Fruit fly (Drosophila melanogaster) whole organism, embryonic: ENCODE data around the gene mRpL15.

Source experiments
- B-H2 ChIP-seq: fragments of 200-800 bp; sonication (Bioruptor generic); optimal IDR thresholded peaks from 2 replicates; lab custom pipeline; 2018; ENCODE audit warnings: missing biosample characterization, mild to moderate bottlenecking, missing genetic modification characterization
- CG10565 ChIP-seq: fragments of 200-800 bp; sonication (Bioruptor generic); optimal IDR thresholded peaks from 3 replicates; lab custom pipeline; 2016; ENCODE audit warnings: missing biosample characterization, mild to moderate bottlenecking, missing genetic modification characterization
- CG10654 ChIP-seq: fragments of 200-800 bp; sonication (Bioruptor generic); optimal IDR thresholded peaks from 2 replicates; lab custom pipeline; 2016; ENCODE audit warnings: missing biosample characterization, missing genetic modification characterization
- CG12219 ChIP-seq: fragments of 200-800 bp; sonication (Bioruptor generic); optimal IDR thresholded peaks from 3 replicates; lab custom pipeline; 2018; ENCODE audit warnings: missing biosample characterization, mild to moderate bottlenecking, missing genetic modification characterization
- CG12299 ChIP-seq: fragments of 200-800 bp; sonication (Bioruptor generic); optimal IDR thresholded peaks from 2 replicates; lab custom pipeline; 2018; ENCODE audit warnings: missing biosample characterization, mild to moderate bottlenecking, missing genetic modification characterization
- CG15514 ChIP-seq: fragments of 200-800 bp; sonication (Bioruptor generic); optimal IDR thresholded peaks from 3 replicates; lab custom pipeline; 2017; ENCODE audit warnings: missing biosample characterization, missing genetic modification characterization, mild to moderate bottlenecking, moderate library complexity, missing genetic modification reagents
- CG17612 ChIP-seq: fragments of 200-800 bp; sonication (Bioruptor generic); IDR thresholded peaks from 2 replicates; pipeline ENCODE4 v1.3.6; 2022; ENCODE audit warnings: missing biosample characterization, missing genetic modification characterization
- CG1792 ChIP-seq: fragments of 200-800 bp; sonication (Bioruptor generic); optimal IDR thresholded peaks from 2 replicates; lab custom pipeline; 2016; ENCODE audit warnings: missing biosample characterization, missing genetic modification characterization
- CG1832 ChIP-seq: fragments of 200-800 bp; sonication (Bioruptor generic); optimal IDR thresholded peaks from 2 replicates; lab custom pipeline; 2017; ENCODE audit warnings: missing biosample characterization, mild to moderate bottlenecking, missing genetic modification characterization, inconsistent platforms
- CG31388 ChIP-seq: fragments of 200-800 bp; sonication (Bioruptor generic); optimal IDR thresholded peaks from 2 replicates; lab custom pipeline; 2016; ENCODE audit warnings: missing biosample characterization, missing genetic modification characterization
- CG3163 ChIP-seq: fragments of 200-800 bp; sonication (Bioruptor generic); optimal IDR thresholded peaks from 3 replicates; lab custom pipeline; 2016; ENCODE audit warnings: missing biosample characterization, missing genetic modification characterization
- CG33213 ChIP-seq: fragments of 200-800 bp; sonication (Bioruptor generic); optimal IDR thresholded peaks from 3 replicates; lab custom pipeline; 2016; ENCODE audit warnings: missing biosample characterization, missing genetic modification characterization
- CG3995 ChIP-seq: fragments of 200-800 bp; sonication (Bioruptor generic); optimal IDR thresholded peaks from 3 replicates; lab custom pipeline; 2016; ENCODE audit warnings: missing biosample characterization, missing genetic modification characterization
- CG4282 ChIP-seq: fragments of 200-800 bp; sonication (Bioruptor generic); optimal IDR thresholded peaks from 2 replicates; lab custom pipeline; 2016; ENCODE audit warnings: missing biosample characterization, missing genetic modification characterization
- CG4820 ChIP-seq: fragments of 200-800 bp; sonication (Bioruptor generic); optimal IDR thresholded peaks from 3 replicates; lab custom pipeline; 2016; ENCODE audit warnings: missing biosample characterization, missing genetic modification characterization
- CG7745 ChIP-seq: fragments of 200-800 bp; sonication (Bioruptor generic); optimal IDR thresholded peaks from 2 replicates; lab custom pipeline; 2018; ENCODE audit warnings: missing biosample characterization, mild to moderate bottlenecking, missing genetic modification characterization, moderate library complexity
- CG7963 ChIP-seq: fragments of 200-800 bp; sonication (Bioruptor generic); IDR thresholded peaks from 3 replicates; pipeline ENCODE4 v1.3.6; 2022; ENCODE audit warnings: missing biosample characterization, missing genetic modification characterization; ENCODE audit not compliant: partially characterized antibody
- CG9215 ChIP-seq: fragments of 200-800 bp; sonication (Bioruptor generic); IDR thresholded peaks from 2 replicates; pipeline ENCODE4 v1.3.6; 2022; ENCODE audit warnings: missing biosample characterization, missing genetic modification characterization
- D19A ChIP-seq: fragments of 200-800 bp; optimal IDR thresholded peaks from 3 replicates; lab custom pipeline; 2019; ENCODE audit warnings: missing biosample characterization, mild to moderate bottlenecking, missing genetic modification characterization, moderate library complexity
- Doc2 ChIP-seq: fragments of 200-800 bp; sonication (Bioruptor generic); IDR thresholded peaks from 2 replicates; pipeline ENCODE4 v1.3.6; 2022; ENCODE audit warnings: missing biosample characterization, missing genetic modification characterization
- Hey ChIP-seq: fragments of 200-800 bp; sonication (Bioruptor generic); optimal IDR thresholded peaks from 3 replicates; lab custom pipeline; 2018; ENCODE audit warnings: missing biosample characterization, mild to moderate bottlenecking, missing genetic modification characterization
- Lpt ChIP-seq: fragments of >200 bp; optimal IDR thresholded peaks from 2 replicates; lab custom pipeline; 2018; ENCODE audit warnings: missing biosample characterization, missing genetic modification characterization
- MESR4 ChIP-seq: fragments of 200-800 bp; sonication (Bioruptor generic); optimal IDR thresholded peaks from 2 replicates; lab custom pipeline; 2018; ENCODE audit warnings: missing biosample characterization, mild to moderate bottlenecking, missing genetic modification characterization, moderate library complexity
- Mrtf ChIP-seq: fragments of 200-800 bp; sonication (Bioruptor generic); IDR thresholded peaks from 3 replicates; pipeline ENCODE4 v1.3.6; 2022; ENCODE audit warnings: missing biosample characterization, missing genetic modification characterization
- NfI ChIP-seq: fragments of 200-800 bp; sonication (Bioruptor generic); optimal IDR thresholded peaks from 3 replicates; lab custom pipeline; 2018; ENCODE audit warnings: missing biosample characterization, mild to moderate bottlenecking, missing genetic modification characterization, moderate library complexity
- Sox100B ChIP-seq: fragments of 200-800 bp; sonication (Bioruptor generic); optimal IDR thresholded peaks from 3 replicates; lab custom pipeline; 2018; ENCODE audit warnings: missing biosample characterization, mild to moderate bottlenecking, missing genetic modification characterization
- Spps ChIP-seq: fragments of 200-800 bp; sonication (Bioruptor generic); optimal IDR thresholded peaks from 2 replicates; lab custom pipeline; 2018; ENCODE audit warnings: missing biosample characterization, mild to moderate bottlenecking, missing genetic modification characterization
- Sry-δ ChIP-seq: fragments of 200-800 bp; sonication (Bioruptor generic); optimal IDR thresholded peaks from 2 replicates; lab custom pipeline; 2016; ENCODE audit warnings: missing biosample characterization, missing genetic modification characterization
- Usf ChIP-seq: fragments of 200-800 bp; sonication (Bioruptor generic); optimal IDR thresholded peaks from 2 replicates; lab custom pipeline; 2017; ENCODE audit warnings: missing genotype, missing biosample characterization, missing genetic modification characterization
- bbx ChIP-seq: fragments of 200-800 bp; sonication (Bioruptor generic); IDR thresholded peaks from 2 replicates; pipeline ENCODE4 v1.3.6; 2022; ENCODE audit warnings: missing biosample characterization, missing genetic modification characterization; ENCODE audit not compliant: partially characterized antibody
- cato ChIP-seq: fragments of 200-800 bp; sonication (Bioruptor generic); optimal IDR thresholded peaks from 2 replicates; lab custom pipeline; 2016; ENCODE audit warnings: missing biosample characterization, missing genetic modification characterization, borderline replicate concordance
- eve ChIP-seq, 2 experiments: fragments of >200 bp; optimal IDR thresholded peaks; 2 replicates each; lab custom pipeline; 2017; ENCODE audit warnings: missing biosample characterization in 2 of 2, missing genetic modification characterization in 2 of 2
- fd64A ChIP-seq: fragments of 200-800 bp; sonication (Bioruptor generic); optimal IDR thresholded peaks from 3 replicates; lab custom pipeline; 2018; ENCODE audit warnings: missing biosample characterization, mild to moderate bottlenecking, missing genetic modification characterization
- fru ChIP-seq: fragments of >200 bp; optimal IDR thresholded peaks from 2 replicates; lab custom pipeline; 2017
- fu2 ChIP-seq: fragments of 200-800 bp; sonication (Bioruptor generic); optimal IDR thresholded peaks from 2 replicates; lab custom pipeline; 2016; ENCODE audit warnings: missing biosample characterization, missing genetic modification characterization
- gro ChIP-seq: fragments of 200-800 bp; sonication (Bioruptor generic); optimal IDR thresholded peaks from 2 replicates; lab custom pipeline; 2016; ENCODE audit warnings: missing biosample characterization, missing genetic modification characterization
- gsb ChIP-seq: fragments of 200-800 bp; sonication (Bioruptor generic); IDR thresholded peaks from 2 replicates; pipeline ENCODE4 v1.3.6; 2022; ENCODE audit warnings: missing biosample characterization, missing genetic modification characterization
- h ChIP-seq: fragments of >200 bp; optimal IDR thresholded peaks from 2 replicates; lab custom pipeline; 2017
- kay ChIP-seq: fragments of 200-800 bp; sonication (Bioruptor generic); optimal IDR thresholded peaks from 2 replicates; lab custom pipeline; 2016; ENCODE audit warnings: missing biosample characterization, missing genetic modification characterization
- lab ChIP-seq: fragments of 200-800 bp; sonication (Bioruptor generic); optimal IDR thresholded peaks from 3 replicates; lab custom pipeline; 2017; ENCODE audit warnings: missing biosample characterization, missing genetic modification characterization, mild to moderate bottlenecking, moderate library complexity, missing genetic modification reagents
- mld ChIP-seq: fragments of 200-800 bp; sonication (Bioruptor generic); IDR thresholded peaks from 3 replicates; pipeline ENCODE4 v1.3.6; 2022; ENCODE audit warnings: missing biosample characterization, missing genetic modification characterization; ENCODE audit not compliant: partially characterized antibody
- pan ChIP-seq, 4 experiments: fragments of >200 bp in 3 of 4; fragments of 200-800 bp in 1 of 4; sonication (Bioruptor generic) in 1 of 4; optimal IDR thresholded peaks in 3 of 4; IDR thresholded peaks in 1 of 4; 2 replicates each; pipeline versions ENCODE4 v1.3.6 to Lab custom; 2017 to 2022; ENCODE audit warnings: missing biosample characterization in 2 of 4, missing genetic modification characterization in 2 of 4, mixed read lengths in 1 of 4
- prd ChIP-seq, 3 experiments: fragments of >200 bp in 2 of 3; fragments of 200-800 bp in 1 of 3; sonication (Bioruptor generic) in 1 of 3; optimal IDR thresholded peaks in 2 of 3; IDR thresholded peaks in 1 of 3; 2 replicates in 2 of 3; 3 replicates in 1 of 3; pipeline versions ENCODE4 v1.3.6 to Lab custom; 2017 to 2022; ENCODE audit warnings: missing biosample characterization in 1 of 3, missing genetic modification characterization in 1 of 3
- pros ChIP-seq: fragments of 200-800 bp; sonication (Bioruptor generic); optimal IDR thresholded peaks from 3 replicates; lab custom pipeline; 2019; ENCODE audit warnings: missing biosample characterization, mild to moderate bottlenecking, missing genetic modification characterization, moderate library complexity
- ranshi ChIP-seq: fragments of 200-800 bp; sonication (Bioruptor generic); IDR thresholded peaks from 2 replicates; pipeline ENCODE4 v1.3.6; 2022; ENCODE audit warnings: missing biosample characterization, missing genetic modification characterization
- salm ChIP-seq: fragments of 200-800 bp; sonication (Bioruptor generic); optimal IDR thresholded peaks from 2 replicates; lab custom pipeline; 2018; ENCODE audit warnings: missing biosample characterization, mild to moderate bottlenecking, missing genetic modification characterization
- schlank ChIP-seq: fragments of 200-800 bp; sonication (Bioruptor generic); optimal IDR thresholded peaks from 2 replicates; lab custom pipeline; 2018; ENCODE audit warnings: missing biosample characterization, mild to moderate bottlenecking, missing genetic modification characterization
- sqz ChIP-seq: fragments of 200-800 bp; sonication (Bioruptor generic); optimal IDR thresholded peaks from 3 replicates; lab custom pipeline; 2018; ENCODE audit warnings: missing biosample characterization, mild to moderate bottlenecking, missing genetic modification characterization
- stc ChIP-seq: fragments of 200-800 bp; sonication (Bioruptor generic); IDR thresholded peaks from 2 replicates; pipeline ENCODE4 v1.3.6; 2022; ENCODE audit warnings: missing biosample characterization, missing genetic modification characterization
- vfl ChIP-seq: fragments of 200-800 bp; sonication (Bioruptor generic); optimal IDR thresholded peaks from 2 replicates; lab custom pipeline; 2016; ENCODE audit warnings: missing biosample characterization, missing genetic modification characterization
- zf30C ChIP-seq: fragments of 200-800 bp; sonication (Bioruptor generic); optimal IDR thresholded peaks from 3 replicates; lab custom pipeline; 2018; ENCODE audit warnings: missing biosample characterization, mild to moderate bottlenecking, missing genetic modification characterization

mRpL15 gene

dm6 chr3L:20474789-20475208, 38.8 kb upstream of the mRpL15 start (continued):
- TF ChIP-seq fu2 (GFP tag; lab: Kevin White, UChicago), result peak; percentile 88
- TF ChIP-seq fd64A (GFP tag; lab: Kevin White, UChicago), result peak; percentile 41
- TF ChIP-seq Spps (tag; lab: Kevin White, UChicago), result peak; percentile 43
- peak; percentile 75 for TF ChIP-seq CG1792 (GFP tag; lab: Kevin White, UChicago)
- TF ChIP-seq CG9215 (GFP tag; lab: Robert Waterston, UW), result no peak
- TF ChIP-seq CG1832 (GFP tag; lab: Kevin White, UChicago), result no peak
- TF ChIP-seq CG15514, result peak; percentile 89
- no peak for TF ChIP-seq Doc2 (GFP tag; lab: Robert Waterston, UW)
- no peak for TF ChIP-seq stc (GFP tag; lab: Robert Waterston, UW)
- peak; percentile 92 for TF ChIP-seq B-H2 (GFP tag; lab: Kevin White, UChicago)
- no peak for TF ChIP-seq CG10565 (GFP tag; lab: Kevin White, UChicago)
- no peak for TF ChIP-seq pan (optimal IDR thresholded peaks at IDR 0.05; lab: Kevin White, UChicago)
- no peak for TF ChIP-seq pan (GFP tag; optimal IDR thresholded peaks at IDR 0.05 in 1 of 2, IDR thresholded peaks at IDR 0.05 in 1 of 2)
- TF ChIP-seq CG4820 (GFP tag; lab: Kevin White, UChicago), result peak; percentile 74
- peak; percentile 90 for TF ChIP-seq gro (GFP tag; lab: Kevin White, UChicago)
- no peak for TF ChIP-seq CG17612 (GFP tag; lab: Robert Waterston, UW)
- peak; percentile 76 for TF ChIP-seq kay (GFP tag; lab: Kevin White, UChicago)
- no peak for TF ChIP-seq gsb (GFP tag; lab: Robert Waterston, UW)
- TF ChIP-seq prd (optimal IDR thresholded peaks at IDR 0.05; lab: Kevin White, UChicago), result no peak
- no peak for TF ChIP-seq prd (GFP tag; IDR thresholded peaks at IDR 0.05; lab: Robert Waterston, UW)
- peak; percentile 71 for TF ChIP-seq cato (GFP tag; lab: Kevin White, UChicago)
- TF ChIP-seq lab, result peak; percentile 93
- TF ChIP-seq schlank (tag; lab: Kevin White, UChicago), result peak; percentile 74
- TF ChIP-seq pros, result no peak
- TF ChIP-seq CG10654 (GFP tag; lab: Kevin White, UChicago), result peak; percentile 88
- peak; percentile 37 for TF ChIP-seq MESR4 (GFP tag; lab: Kevin White, UChicago)
- TF ChIP-seq CG7745, result no peak
- TF ChIP-seq CG3995 (GFP tag; lab: Kevin White, UChicago), result peak; percentile 37
- no peak for TF ChIP-seq bbx
- TF ChIP-seq sqz (GFP tag; lab: Kevin White, UChicago), result peak; percentile 84
- no peak for TF ChIP-seq h (lab: Kevin White, UChicago)
- peak; percentile 47 for TF ChIP-seq Usf (GFP tag; lab: Kevin White, UChicago)
- peak; percentile 55 for TF ChIP-seq CG12219 (GFP tag; lab: Kevin White, UChicago)
- peak; percentile 82 for TF ChIP-seq CG33213 (GFP tag; lab: Kevin White, UChicago)
- no peak for TF ChIP-seq fru
- no peak for TF ChIP-seq Mrtf (GFP tag; lab: Robert Waterston, UW)
- TF ChIP-seq eve (GFP tag; optimal IDR thresholded peaks at IDR 0.05; lab: Kevin White, UChicago), result no peak
- TF ChIP-seq CG12299 (tag; lab: Kevin White, UChicago), result peak; percentile 75
- peak; percentile 72 for TF ChIP-seq CG4282 (GFP tag; lab: Kevin White, UChicago)
- peak; percentile 82 for TF ChIP-seq D19A (tag; lab: Kevin White, UChicago)
- TF ChIP-seq CG7963 (GFP tag; lab: Robert Waterston, UW), result no peak
- peak; percentile 48 for TF ChIP-seq Sry-δ (GFP tag; lab: Kevin White, UChicago)
- TF ChIP-seq CG3163 (GFP tag; lab: Kevin White, UChicago), result peak; percentile 67
- TF ChIP-seq salm (tag; lab: Kevin White, UChicago), result peak; percentile 37
- peak; percentile 37 for TF ChIP-seq Hey
- TF ChIP-seq ranshi, result no peak
- TF ChIP-seq Lpt (GFP tag; lab: Kevin White, UChicago), result no peak
- TF ChIP-seq mld, result no peak
- peak; percentile 75 for TF ChIP-seq Sox100B (GFP tag; lab: Kevin White, UChicago)
- TF ChIP-seq zf30C (GFP tag; lab: Kevin White, UChicago), result no peak
- TF ChIP-seq vfl (GFP tag; lab: Kevin White, UChicago), result peak; percentile 81
- TF ChIP-seq NfI (GFP tag; lab: Kevin White, UChicago), result peak; percentile 90
- peak; percentile 66 for TF ChIP-seq CG31388 (GFP tag; lab: Kevin White, UChicago)
